Worm (Caenorhabditis elegans) whole organism, L4/young adult: ENCODE measurements around the gene gldi-5.

Experiments used
- W03F9.2 ChIP-seq: fragments of 150-350 bp; optimal IDR thresholded peaks from 2 replicates; lab custom pipeline; 2014; ENCODE audit warnings: missing biosample characterization, missing genetic modification characterization
- dao-5 ChIP-seq: sonication (generic microtip); optimal IDR thresholded peaks from 2 replicates; lab custom pipeline; 2016; ENCODE audit warnings: missing genotype, missing genetic modification characterization, moderate library complexity, missing compliant biosample characterization
- him-1 ChIP-seq: sonication (generic microtip); optimal IDR thresholded peaks from 2 replicates; lab custom pipeline; 2016; ENCODE audit warnings: missing genotype, missing genetic modification reagents, missing genetic modification characterization, missing compliant biosample characterization

gldi-5 gene

ce11 chrIII:3726443-3726842, at the start of gene gldi-5:
TSS of gene gldi-5 (minus strand) at chrIII:3726500.
- TF ChIP-seq W03F9.2 (tag; lab: Kevin White, UChicago) = no peak
- no peak for TF ChIP-seq him-1 (tag; lab: Kevin White, UChicago)
- TF ChIP-seq dao-5 (tag; lab: Kevin White, UChicago) = no peak

ce11 chrIII:3774550-3774949, 48.2 kb upstream of the gldi-5 start:
- TF ChIP-seq W03F9.2 (tag; lab: Kevin White, UChicago) (no peak), dao-5 (tag; lab: Kevin White, UChicago) (no peak), him-1 (tag; lab: Kevin White, UChicago) (no peak)

- no peak for TF ChIP-seq dao-5 (tag; lab: Kevin White, UChicago)
- TF ChIP-seq him-1 (tag; lab: Kevin White, UChicago) = no peak
- no peak for TF ChIP-seq W03F9.2 (tag; lab: Kevin White, UChicago)
Measured at ce11 chrIII:3773173-3773572, 46.9 kb upstream of the gldi-5 start, which contains the start of gene lec-4. TSS of gene lec-4 (minus strand) at chrIII:3773326.

ce11 chrIII:3768200-3768599, 41.9 kb upstream of the gldi-5 start, which contains the start of gene gmeb-3:
TSS of gene gmeb-3 (plus strand) at chrIII:3768500.
- TF ChIP-seq W03F9.2 (tag; lab: Kevin White, UChicago) (no peak), dao-5 (tag; lab: Kevin White, UChicago) (no peak), him-1 (tag; lab: Kevin White, UChicago) (no peak)

- TF ChIP-seq W03F9.2 (tag; lab: Kevin White, UChicago) (no peak), dao-5 (tag; lab: Kevin White, UChicago) (no peak), him-1 (tag; lab: Kevin White, UChicago) (no peak)
Measured at ce11 chrIII:3765460-3765859, 39.2 kb upstream of the gldi-5 start, which contains the start of gene C44F1.1. TSS of gene C44F1.1 (minus strand) at chrIII:3765560.

- TF ChIP-seq dao-5 (tag; lab: Kevin White, UChicago) (no peak), W03F9.2 (tag; lab: Kevin White, UChicago) (no peak), him-1 (tag; lab: Kevin White, UChicago) (no peak)
Measured at ce11 chrIII:3764584-3764983, 38.3 kb upstream of the gldi-5 start.

ce11 chrIII:3764043-3764442, 37.7 kb upstream of the gldi-5 start:
- TF ChIP-seq dao-5 (tag; lab: Kevin White, UChicago) (no peak), W03F9.2 (tag; lab: Kevin White, UChicago) (no peak), him-1 (tag; lab: Kevin White, UChicago) (no peak)

ce11 chrIII:3759312-3759711, 33.0 kb upstream of the gldi-5 start, which contains the start of gene arcp-1:
TSS of gene arcp-1 (minus strand) at chrIII:3759412.
- no peak for TF ChIP-seq dao-5 (tag; lab: Kevin White, UChicago)
- TF ChIP-seq him-1 (tag; lab: Kevin White, UChicago) = no peak
- no peak for TF ChIP-seq W03F9.2 (tag; lab: Kevin White, UChicago)

- TF ChIP-seq dao-5 (tag; lab: Kevin White, UChicago) (no peak), W03F9.2 (tag; lab: Kevin White, UChicago) (no peak), him-1 (tag; lab: Kevin White, UChicago) (no peak)
Measured at ce11 chrIII:3745138-3745537, 18.8 kb upstream of the gldi-5 start, which contains the start of gene lin-48. TSS of gene lin-48 (plus strand) at chrIII:3745438.

ce11 chrIII:3743367-3743766, 17.1 kb upstream of the gldi-5 start:
- no peak for TF ChIP-seq dao-5 (tag; lab: Kevin White, UChicago)
- no peak for TF ChIP-seq W03F9.2 (tag; lab: Kevin White, UChicago)
- no peak for TF ChIP-seq him-1 (tag; lab: Kevin White, UChicago)

- no peak for TF ChIP-seq dao-5 (tag; lab: Kevin White, UChicago)
Measured at ce11 chrIII:3742090-3742489, 15.8 kb upstream of the gldi-5 start.

- TF ChIP-seq him-1 (tag; lab: Kevin White, UChicago) (no peak), dao-5 (tag; lab: Kevin White, UChicago) (no peak), W03F9.2 (tag; lab: Kevin White, UChicago) (no peak)
Measured at ce11 chrIII:3738331-3738730, 12.0 kb upstream of the gldi-5 start.

ce11 chrIII:3737742-3738141, 11.4 kb upstream of the gldi-5 start:
- TF ChIP-seq him-1 (tag; lab: Kevin White, UChicago) = no peak
- no peak for TF ChIP-seq dao-5 (tag; lab: Kevin White, UChicago)
- no peak for TF ChIP-seq W03F9.2 (tag; lab: Kevin White, UChicago)

- TF ChIP-seq him-1 (tag; lab: Kevin White, UChicago) (no peak), dao-5 (tag; lab: Kevin White, UChicago) (no peak), W03F9.2 (tag; lab: Kevin White, UChicago) (no peak)
Measured at ce11 chrIII:3736302-3736701, 10.0 kb upstream of the gldi-5 start, which contains the start of gene F34D10.4. TSS of gene F34D10.4 (plus strand) at chrIII:3736602.
